Worm (Caenorhabditis elegans) whole organism, L4/young adult: ENCODE data around the gene sdz-21.
A peak's percentile ranks its signal among the peaks of the same experiment; 100 is the strongest.

Source experiments
- W03F9.2 ChIP-seq: fragments of 150-350 bp; optimal IDR thresholded peaks from 2 replicates; lab custom pipeline; 2014; ENCODE audit warnings: missing biosample characterization, missing genetic modification characterization
- him-1 ChIP-seq: sonication (generic microtip); optimal IDR thresholded peaks from 2 replicates; lab custom pipeline; 2016; ENCODE audit warnings: missing genotype, missing genetic modification reagents, missing genetic modification characterization, missing compliant biosample characterization

DNA sequence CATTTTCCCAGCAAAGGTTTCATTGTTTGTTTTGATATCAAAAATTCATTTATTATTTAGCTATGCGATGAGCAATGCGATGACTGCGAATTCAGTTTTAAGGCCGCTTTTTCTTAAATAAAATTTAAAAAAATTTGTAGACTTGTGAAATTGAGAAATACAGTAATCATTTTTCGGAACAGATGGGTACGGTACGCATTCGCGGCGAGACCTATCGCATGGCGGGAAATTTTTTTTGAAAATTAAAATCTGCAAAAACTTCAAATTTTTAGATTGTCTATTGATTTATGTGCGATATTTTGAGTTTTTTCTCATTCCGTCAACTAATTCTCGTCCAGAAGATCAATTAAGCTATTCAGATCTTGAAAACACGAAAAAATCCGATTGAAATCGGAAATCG, 6.7 kb upstream of the sdz-21 start:
- TF ChIP-seq him-1 (tag; lab: Kevin White, UChicago) (no peak), W03F9.2 (tag; lab: Kevin White, UChicago) (peak; percentile 72)
